Worm (Caenorhabditis elegans) whole organism, L4 larva: ENCODE data around the gene col-109.
A peak's percentile ranks its signal among the peaks of the same experiment; 100 is the strongest.

Experiments
- D1046.2 ChIP-seq: fragments of 200-800 bp; sonication (Bioruptor generic); IDR thresholded peaks from 2 replicates; pipeline ENCODE4 v1.3.6; 2022; ENCODE audit warnings: missing genetic modification characterization, missing compliant biosample characterization
- F10B5.3 ChIP-seq: sonication (generic microtip); optimal IDR thresholded peaks from 2 replicates; lab custom pipeline; 2016; ENCODE audit warnings: mild to moderate bottlenecking, missing genetic modification characterization, missing compliant biosample characterization
- F26F4.8 ChIP-seq: fragments of 200-800 bp; sonication (Bioruptor generic); conservative IDR thresholded peaks from 2 replicates; pipeline ENCODE4 v1.3.6; 2022; ENCODE audit warnings: missing genetic modification characterization, missing compliant biosample characterization
- F37D6.2 ChIP-seq: sonication (generic microtip); optimal IDR thresholded peaks from 2 replicates; lab custom pipeline; 2016; ENCODE audit warnings: mild to moderate bottlenecking, missing genetic modification characterization, missing compliant biosample characterization
- F44E2.7 ChIP-seq: fragments of 200-800 bp; sonication (Bioruptor generic); IDR thresholded peaks from 2 replicates; pipeline ENCODE4 v2.1.2; 2022; ENCODE audit warnings: missing genetic modification characterization, missing compliant biosample characterization
- F49E8.2 ChIP-seq: sonication (generic microtip); optimal IDR thresholded peaks from 2 replicates; lab custom pipeline; 2016; ENCODE audit warnings: missing compliant biosample characterization, mild to moderate bottlenecking, missing genetic modification characterization, borderline replicate concordance
- R02D3.7 ChIP-seq: fragments of 150-350 bp; sonication (generic microtip); optimal IDR thresholded peaks from 3 replicates; lab custom pipeline; 2014; ENCODE audit warnings: missing biosample characterization, missing genetic modification characterization
- T20F7.1 ChIP-seq: fragments of 200-800 bp; sonication (Bioruptor generic); optimal IDR thresholded peaks from 2 replicates; lab custom pipeline; 2018; ENCODE audit warnings: mild to moderate bottlenecking, missing genetic modification characterization, missing compliant biosample characterization
- T26A8.4 ChIP-seq: fragments of 200-800 bp; sonication (Bioruptor generic); IDR thresholded peaks from 2 replicates; pipeline ENCODE4 v1.3.6; 2022; ENCODE audit warnings: missing genetic modification characterization, missing compliant biosample characterization
- Y105C5A.15 ChIP-seq: fragments of 200-800 bp; sonication (Bioruptor generic); IDR thresholded peaks from 2 replicates; pipeline ENCODE4 v1.3.6; 2022; ENCODE audit warnings: missing genetic modification characterization, missing compliant biosample characterization
- Y48G9A.11 ChIP-seq: fragments of 200-800 bp; sonication (Bioruptor generic); IDR thresholded peaks from 2 replicates; pipeline ENCODE4 v1.3.6; 2022; ENCODE audit warnings: missing genetic modification reagents, missing genetic modification characterization, missing compliant biosample characterization
- ZK546.5 ChIP-seq, 2 experiments: sonication (generic microtip); optimal IDR thresholded peaks; 2 replicates each; lab custom pipeline; 2017; ENCODE audit warnings: missing biosample characterization in 2 of 2, missing genetic modification characterization in 2 of 2
- aha-1 ChIP-seq: fragments of 150-350 bp; peaks from one replicate; lab custom pipeline; 2014; ENCODE audit warnings: missing biosample characterization, missing genetic modification characterization
- ama-1 ChIP-seq: fragments of 150-350 bp; optimal IDR thresholded peaks from 2 replicates; lab custom pipeline; 2014; ENCODE audit warnings: inconsistent platforms, mixed read lengths
- attf-4 ChIP-seq: sonication (generic microtip); optimal IDR thresholded peaks from 3 replicates; lab custom pipeline; 2017; ENCODE audit warnings: missing biosample characterization, missing genetic modification characterization
- ceh-20 ChIP-seq: fragments of 200-800 bp; sonication (Bioruptor generic); IDR thresholded peaks from 2 replicates; pipeline ENCODE4 v1.3.6; 2022; ENCODE audit warnings: missing genetic modification reagents, missing genetic modification characterization, missing compliant biosample characterization
- ceh-44 ChIP-seq: fragments of 200-800 bp; sonication (Bioruptor generic); IDR thresholded peaks from 2 replicates; pipeline ENCODE4 v1.3.6; 2022; ENCODE audit warnings: missing genetic modification reagents, missing genetic modification characterization, missing compliant biosample characterization
- ceh-82 ChIP-seq: sonication (generic microtip); optimal IDR thresholded peaks from 2 replicates; lab custom pipeline; 2017; ENCODE audit warnings: missing biosample characterization, missing genetic modification characterization
- ces-1 ChIP-seq: fragments of 150-350 bp; sonication (generic microtip); optimal IDR thresholded peaks from 4 replicates; lab custom pipeline; 2014; ENCODE audit warnings: missing biosample characterization, missing genetic modification reagents, missing genetic modification characterization
- ctbp-1 ChIP-seq: fragments of 200-800 bp; sonication (Bioruptor generic); IDR thresholded peaks from 2 replicates; pipeline ENCODE4 v1.3.6; 2022; ENCODE audit warnings: missing genetic modification reagents, missing genetic modification characterization, missing compliant biosample characterization
- dmd-6 ChIP-seq: fragments of 200-800 bp; sonication (Bioruptor generic); IDR thresholded peaks from 2 replicates; pipeline ENCODE4 v1.3.6; 2022; ENCODE audit warnings: missing genetic modification reagents, missing genetic modification characterization, missing compliant biosample characterization
- dpl-1 ChIP-seq: fragments of 150-350 bp; optimal IDR thresholded peaks from 2 replicates; lab custom pipeline; 2014; ENCODE audit warnings: missing biosample characterization, missing genetic modification reagents, missing genetic modification characterization
- fkh-10 ChIP-seq: fragments of 150-350 bp; optimal IDR thresholded peaks from 2 replicates; lab custom pipeline; 2014; ENCODE audit warnings: missing biosample characterization, missing genetic modification reagents, missing genetic modification characterization
- gei-8 ChIP-seq: fragments of 200-800 bp; sonication (Bioruptor generic); optimal IDR thresholded peaks from 2 replicates; lab custom pipeline; 2018; ENCODE audit warnings: mild to moderate bottlenecking, missing genetic modification characterization, missing compliant biosample characterization
- lin-1 ChIP-seq: fragments of 200-800 bp; sonication (Bioruptor generic); IDR thresholded peaks from 2 replicates; pipeline ENCODE4 v1.3.6; 2022; ENCODE audit warnings: missing genetic modification reagents, missing genetic modification characterization, missing compliant biosample characterization
- lin-39 ChIP-seq: fragments of 150-350 bp; optimal IDR thresholded peaks from 2 replicates; lab custom pipeline; 2014; ENCODE audit warnings: missing biosample characterization, missing genetic modification reagents, missing genetic modification characterization
- lir-3 ChIP-seq: sonication (generic microtip); optimal IDR thresholded peaks from 2 replicates; lab custom pipeline; 2016; ENCODE audit warnings: mild to moderate bottlenecking, missing genetic modification characterization, missing compliant biosample characterization
- lsy-2 ChIP-seq, 2 experiments: fragments of 150-350 bp in 1 of 2; sonication (generic microtip) in 1 of 2; optimal IDR thresholded peaks; 2 replicates each; lab custom pipeline; 2014 to 2017; ENCODE audit warnings: missing biosample characterization in 2 of 2, missing genetic modification characterization in 2 of 2
- mes-2 ChIP-seq: sonication (generic microtip); optimal IDR thresholded peaks from 2 replicates; lab custom pipeline; 2016; ENCODE audit warnings: missing genotype, mild to moderate bottlenecking, missing genetic modification characterization, missing compliant biosample characterization; ENCODE audit not compliant: poor library complexity, severe bottlenecking
- nhr-111 ChIP-seq: fragments of 200-800 bp; sonication (Bioruptor generic); optimal IDR thresholded peaks from 2 replicates; lab custom pipeline; 2018; ENCODE audit warnings: mild to moderate bottlenecking, missing genetic modification characterization, missing compliant biosample characterization
- nhr-237 ChIP-seq: sonication (generic microtip); optimal IDR thresholded peaks from 2 replicates; lab custom pipeline; 2017; ENCODE audit warnings: missing biosample characterization, missing genetic modification characterization
- nhr-28 ChIP-seq: fragments of 150-350 bp; optimal IDR thresholded peaks from 2 replicates; lab custom pipeline; 2014; ENCODE audit warnings: missing biosample characterization, missing genetic modification characterization
- nhr-41 ChIP-seq: fragments of 200-800 bp; sonication (Bioruptor generic); IDR thresholded peaks from 2 replicates; pipeline ENCODE4 v1.3.6; 2022; ENCODE audit warnings: missing genetic modification reagents, missing genetic modification characterization, missing compliant biosample characterization
- nhr-6 ChIP-seq: fragments of 150-350 bp; optimal IDR thresholded peaks from 2 replicates; lab custom pipeline; 2014; ENCODE audit warnings: missing biosample characterization, missing genetic modification characterization
- pha-4 ChIP-seq, 2 experiments: fragments of 150-350 bp in 1 of 2; fragments of 200-800 bp in 1 of 2; sonication (Bioruptor generic) in 1 of 2; IDR thresholded peaks in 1 of 2; optimal IDR thresholded peaks in 1 of 2; 2 replicates each; pipeline versions ENCODE4 v1.3.6 to Lab custom; 2014 to 2022; ENCODE audit warnings: missing genetic modification characterization in 2 of 2, missing genetic modification reagents in 2 of 2, missing biosample characterization in 1 of 2, missing compliant biosample characterization in 1 of 2
- rbr-2 ChIP-seq: sonication (generic microtip); optimal IDR thresholded peaks from 2 replicates; lab custom pipeline; 2016; ENCODE audit warnings: missing genotype, missing genetic modification characterization, missing compliant biosample characterization
- saeg-2 ChIP-seq: fragments of 200-800 bp; sonication (Bioruptor generic); IDR thresholded peaks from 2 replicates; pipeline ENCODE4 v1.3.6; 2022; ENCODE audit warnings: missing genetic modification reagents, missing genetic modification characterization, missing compliant biosample characterization
- set-16 ChIP-seq: fragments of 200-800 bp; sonication (Bioruptor generic); IDR thresholded peaks from 2 replicates; pipeline ENCODE4 v1.3.6; 2022; ENCODE audit warnings: missing genetic modification reagents, missing genetic modification characterization, missing compliant biosample characterization
- skn-1 ChIP-seq: fragments of 150-350 bp; optimal IDR thresholded peaks from 2 replicates; lab custom pipeline; 2014; ENCODE audit warnings: missing biosample characterization, missing genetic modification characterization
- snpc-1.2 ChIP-seq: fragments of 200-800 bp; sonication (Bioruptor generic); IDR thresholded peaks from 2 replicates; pipeline ENCODE4 v1.3.6; 2022; ENCODE audit warnings: missing genetic modification reagents, missing genetic modification characterization, missing compliant biosample characterization
- spr-3 ChIP-seq: fragments of 200-800 bp; sonication (Bioruptor generic); optimal IDR thresholded peaks from 2 replicates; lab custom pipeline; 2018; ENCODE audit warnings: mild to moderate bottlenecking, missing genetic modification characterization, missing compliant biosample characterization
- tag-97 ChIP-seq: fragments of 200-800 bp; sonication (Bioruptor generic); IDR thresholded peaks from 2 replicates; pipeline ENCODE4 v1.3.6; 2022; ENCODE audit warnings: missing genetic modification characterization, missing compliant biosample characterization
- unc-130 ChIP-seq: sonication (generic microtip); optimal IDR thresholded peaks from 2 replicates; lab custom pipeline; 2016; ENCODE audit warnings: missing genetic modification reagents, missing genetic modification characterization, missing compliant biosample characterization
- unc-39 ChIP-seq: sonication (generic microtip); optimal IDR thresholded peaks from 2 replicates; lab custom pipeline; 2017; ENCODE audit warnings: missing biosample characterization, missing genetic modification characterization
- unc-62 ChIP-seq, 3 experiments: fragments of 150-350 bp in 1 of 3; sonication (generic microtip); optimal IDR thresholded peaks in 2 of 3; peaks in 1 of 3; 1 replicate in 1 of 3; 2 replicates in 2 of 3; lab custom pipeline; 2014 to 2017; ENCODE audit warnings: missing biosample characterization in 3 of 3, missing genetic modification characterization in 3 of 3, missing genetic modification reagents in 3 of 3, missing genotype in 1 of 3
- vab-7 ChIP-seq: fragments of 200-800 bp; sonication (Bioruptor generic); IDR thresholded peaks from 2 replicates; pipeline ENCODE4 v1.3.6; 2022; ENCODE audit warnings: missing genetic modification reagents, missing genetic modification characterization, missing compliant biosample characterization
- zfp-3 ChIP-seq: fragments of 200-800 bp; sonication (Bioruptor generic); conservative IDR thresholded peaks from 2 replicates; pipeline ENCODE4 v1.3.6; 2022; ENCODE audit warnings: missing genetic modification reagents, missing genetic modification characterization, missing compliant biosample characterization
- zip-11 ChIP-seq: fragments of 200-800 bp; sonication (Bioruptor generic); IDR thresholded peaks from 2 replicates; pipeline ENCODE4 v1.3.6; 2022; ENCODE audit warnings: missing genetic modification characterization, missing compliant biosample characterization

The col-109 gene

DNA sequence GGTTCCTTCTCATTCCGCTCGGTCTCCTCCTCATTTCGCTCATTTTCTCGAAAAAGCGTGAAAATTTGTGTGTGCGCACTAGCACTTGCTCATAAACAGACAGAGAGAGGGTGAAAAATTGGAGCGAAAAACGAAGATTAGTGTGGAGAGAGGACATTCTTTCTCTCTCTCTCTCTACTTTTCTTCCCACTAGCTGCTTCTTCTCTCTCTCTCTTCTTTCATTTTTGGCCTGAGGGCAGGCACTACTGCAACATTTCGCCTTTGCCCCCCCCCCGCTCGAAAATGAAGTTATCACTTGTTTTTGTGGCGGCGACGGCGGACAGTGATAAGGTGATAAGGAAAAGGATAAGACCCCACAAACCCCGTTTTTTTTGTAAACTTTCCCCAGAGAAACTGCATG lies 25.0 kb upstream of the col-109 start (continued):
- TF ChIP-seq rbr-2 (tag; lab: Kevin White, UChicago) (no peak), lir-3 (no peak), set-16 (GFP tag; lab: Robert Waterston, UW) (0 out of 2 replicates have a peak, but pooled peaks have one; percentile 7), saeg-2 (no peak), T20F7.1 (GFP tag; lab: Kevin White, UChicago) (no peak), nhr-41 (peak; percentile 77; the same call in 1 of the 2 replicates), D1046.2 (GFP tag; lab: Robert Waterston, UW) (no peak), vab-7 (GFP tag; lab: Robert Waterston, UW) (no peak), Y105C5A.15 (no peak), ces-1 (GFP tag; lab: Kevin White, UChicago) (no peak), lin-1 (GFP tag; lab: Robert Waterston, UW) (no peak), ceh-44 (GFP tag; lab: Robert Waterston, UW) (no peak), ceh-82 (tag; lab: Kevin White, UChicago) (no peak), dpl-1 (GFP tag; lab: Kevin White, UChicago) (no peak), Y48G9A.11 (GFP tag; lab: Robert Waterston, UW) (no peak), lsy-2 (tag; optimal IDR thresholded peaks at IDR 0.05; lab: Kevin White, UChicago) (peak in 1 of 2 experiments; percentile 45), T26A8.4 (GFP tag; lab: Robert Waterston, UW) (0 out of 2 replicates have a peak, but pooled peaks have one; percentile 13), aha-1 (tag; lab: Kevin White, UChicago) (no peak), unc-39 (tag; lab: Kevin White, UChicago) (no peak), F49E8.2 (tag; lab: Kevin White, UChicago) (no peak), zfp-3 (GFP tag; lab: Robert Waterston, UW) (no peak), F10B5.3 (tag; lab: Kevin White, UChicago) (no peak), ZK546.5 (tag; optimal IDR thresholded peaks at IDR 0.05; lab: Kevin White, UChicago) (no peak), ama-1 (no peak), nhr-6 (tag; lab: Kevin White, UChicago) (no peak), nhr-111 (GFP tag; lab: Kevin White, UChicago) (no peak), unc-62 (GFP tag; optimal IDR thresholded peaks at IDR 0.05 in 1 of 2; lab: Kevin White, UChicago) (peak in 1 of 2 experiments; percentile 92), unc-62 (tag; optimal IDR thresholded peaks at IDR 0.05; lab: Kevin White, UChicago) (no peak), attf-4 (tag; lab: Kevin White, UChicago) (no peak), tag-97 (GFP tag; lab: Robert Waterston, UW) (no peak), dmd-6 (GFP tag; lab: Robert Waterston, UW) (peak; percentile 78), fkh-10 (no peak), spr-3 (GFP tag; lab: Kevin White, UChicago) (no peak), lin-39 (tag; lab: Kevin White, UChicago) (no peak), mes-2 (peak; percentile 41), F37D6.2 (no peak), R02D3.7 (tag; lab: Kevin White, UChicago) (no peak), skn-1 (tag; lab: Kevin White, UChicago) (no peak), ceh-20 (no peak), nhr-237 (no peak), ctbp-1 (GFP tag; lab: Robert Waterston, UW) (peak; percentile 52; the same call in 1 of the 2 replicates), nhr-28 (tag; lab: Kevin White, UChicago) (peak; percentile 86), F44E2.7 (GFP tag; lab: Robert Waterston, UW) (no peak), snpc-1.2 (no peak), unc-130 (no peak), gei-8 (no peak), zip-11 (no peak), F26F4.8 (GFP tag; lab: Robert Waterston, UW) (no peak), pha-4 (GFP tag; IDR thresholded peaks at IDR 0.05; lab: Robert Waterston, UW) (0 out of 2 replicates have a peak, but pooled peaks have one; percentile 30), pha-4 (tag; optimal IDR thresholded peaks at IDR 0.05; lab: Kevin White, UChicago) (no peak)
